Worm (Caenorhabditis elegans): ENCODE measurements around the gene sqt-2.

DNA sequence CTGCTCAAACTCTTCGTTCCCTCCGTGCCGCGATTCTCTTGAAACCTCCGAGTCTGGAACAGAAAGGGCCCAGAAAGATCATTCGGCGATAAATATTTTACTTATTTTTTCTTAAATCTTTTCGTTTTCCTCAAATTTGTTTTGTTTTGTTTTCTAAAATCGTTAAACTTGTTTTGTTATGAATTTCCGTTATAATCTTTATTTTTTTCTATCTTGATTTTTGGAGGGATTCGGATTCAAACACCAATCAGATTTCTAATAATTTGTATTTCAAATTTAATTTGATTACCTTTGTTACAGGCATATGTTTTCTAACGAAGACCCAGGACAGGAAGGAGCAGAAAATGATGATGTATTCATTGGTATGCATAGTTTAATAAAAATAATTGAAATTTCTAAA is 24.2 kb downstream of the sqt-2 start, which contains the start of gene C23H3.5:
- TF ChIP-seq nhr-11 (tag; optimal IDR thresholded peaks at IDR 0.05) (no peak), unc-39 (tag; optimal IDR thresholded peaks at IDR 0.05) (no peak), fos-1 (tag; optimal IDR thresholded peaks at IDR 0.05) (no peak), ama-1 (optimal IDR thresholded peaks at IDR 0.05) (no peak), pqm-1 (tag; optimal IDR thresholded peaks at IDR 0.05) (no peak), pha-4 (tag; optimal IDR thresholded peaks at IDR 0.05) (no peak), fkh-10 (GFP tag; optimal IDR thresholded peaks at IDR 0.05) (no peak), nhr-237 (tag; optimal IDR thresholded peaks at IDR 0.05) (no peak), daf-12 (tag; optimal IDR thresholded peaks at IDR 0.05) (no peak), lin-39 (tag; optimal IDR thresholded peaks at IDR 0.05) (no peak), elt-3 (tag; optimal IDR thresholded peaks at IDR 0.05) (no peak), nhr-28 (tag; optimal IDR thresholded peaks at IDR 0.05) (no peak), elt-1 (tag; optimal IDR thresholded peaks at IDR 0.05) (no peak), nhr-67 (tag; optimal IDR thresholded peaks at IDR 0.05) (no peak)
